Fruit fly (Drosophila melanogaster): Measurements from ENCODE around the gene CG9270.

DNA sequence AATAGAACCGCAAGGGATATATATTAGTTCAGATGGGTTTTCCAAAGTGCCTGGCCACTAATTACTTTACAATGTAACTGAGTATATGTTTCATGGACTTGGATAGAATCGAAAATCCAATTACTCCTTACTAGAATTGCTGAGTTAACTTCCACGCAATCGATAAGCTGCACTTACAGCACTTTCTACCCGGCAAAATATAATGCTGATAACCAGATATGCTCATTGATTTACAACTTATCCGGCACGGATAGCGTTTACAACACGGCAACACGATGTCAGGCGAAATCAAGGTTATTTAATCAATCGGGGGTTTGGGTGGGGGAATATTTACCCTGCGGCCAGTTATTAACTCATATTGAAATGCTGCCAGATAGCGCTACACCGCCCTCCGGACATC lies 20.4 kb downstream of the CG9270 start:
- TF ChIP-seq lola (GFP tag; optimal IDR thresholded peaks at IDR 0.05): no peak
- TF ChIP-seq rgr (GFP tag; optimal IDR thresholded peaks at IDR 0.05): no peak
- no peak for TF ChIP-seq Vsx2 (GFP tag; optimal IDR thresholded peaks at IDR 0.05; ENCODE audit: partially characterized antibody)
- no peak for TF ChIP-seq fru (GFP tag; optimal IDR thresholded peaks at IDR 0.05)
- no peak for TF ChIP-seq GATAd (GFP tag; optimal IDR thresholded peaks at IDR 0.05)
- no peak for TF ChIP-seq ey (GFP tag; optimal IDR thresholded peaks at IDR 0.05)
- no peak for TF ChIP-seq pan (optimal IDR thresholded peaks at IDR 0.05)
- TF ChIP-seq h (GFP tag; optimal IDR thresholded peaks at IDR 0.05): no peak
- TF ChIP-seq Hnf4 (GFP tag; optimal IDR thresholded peaks at IDR 0.05): no peak
- TF ChIP-seq foxo (GFP tag; optimal IDR thresholded peaks at IDR 0.05): no peak
- no peak for TF ChIP-seq Abd-B (GFP tag; optimal IDR thresholded peaks at IDR 0.05)
- no peak for TF ChIP-seq Sp1 (GFP tag; optimal IDR thresholded peaks at IDR 0.05)
- TF ChIP-seq CG9705 (GFP tag; optimal IDR thresholded peaks at IDR 0.05): no peak

Data from whole organism, wandering third instar larva.